Fruit fly (Drosophila melanogaster) whole organism, adult: ENCODE results near the gene Lcp65Ag1.
A peak's percentile ranks its signal among the peaks of the same experiment; 100 is the strongest.

Experiments
- CG11617 ChIP-seq: fragments of 200-800 bp; sonication (Bioruptor generic); optimal IDR thresholded peaks from 2 replicates; lab custom pipeline; 2017; ENCODE audit warnings: mild to moderate bottlenecking, missing biosample characterization, missing genetic modification reagents, missing genetic modification characterization
- CG12768 ChIP-seq: fragments of 200-800 bp; sonication (Bioruptor generic); optimal IDR thresholded peaks from 2 replicates; lab custom pipeline; 2017; ENCODE audit warnings: missing biosample characterization, missing genetic modification characterization, mild to moderate bottlenecking, moderate library complexity, missing genetic modification reagents
- CG14711 ChIP-seq: fragments of 200-800 bp; sonication (Bioruptor generic); optimal IDR thresholded peaks from 2 replicates; lab custom pipeline; 2018; ENCODE audit warnings: missing biosample characterization, mild to moderate bottlenecking, missing genetic modification characterization, moderate library complexity
- CG1620 ChIP-seq: fragments of 200-800 bp; sonication (Bioruptor generic); optimal IDR thresholded peaks from 2 replicates; lab custom pipeline; 2016; ENCODE audit warnings: missing biosample characterization, missing genetic modification characterization
- CG33017 ChIP-seq: fragments of 200-800 bp; sonication (Bioruptor generic); optimal IDR thresholded peaks from 2 replicates; lab custom pipeline; 2018; ENCODE audit warnings: missing biosample characterization, mild to moderate bottlenecking, missing genetic modification characterization, moderate library complexity
- CG5204 ChIP-seq: fragments of 200-800 bp; sonication (Bioruptor generic); optimal IDR thresholded peaks from 2 replicates; lab custom pipeline; 2016; ENCODE audit warnings: missing biosample characterization, missing genetic modification characterization
- CG7045 ChIP-seq: fragments of 200-800 bp; sonication (Bioruptor generic); optimal IDR thresholded peaks from 2 replicates; lab custom pipeline; 2017; ENCODE audit warnings: missing biosample characterization, mild to moderate bottlenecking, missing genetic modification characterization
- CG7101 ChIP-seq: fragments of 200-800 bp; sonication (Bioruptor generic); optimal IDR thresholded peaks from 2 replicates; lab custom pipeline; 2018; ENCODE audit warnings: missing biosample characterization, mild to moderate bottlenecking, missing genetic modification characterization, moderate library complexity
- Clk ChIP-seq: fragments of 200-800 bp; sonication (Bioruptor generic); optimal IDR thresholded peaks from 2 replicates; lab custom pipeline; 2017; ENCODE audit warnings: missing biosample characterization, missing genetic modification characterization
- Crg-1 ChIP-seq: fragments of 200-800 bp; sonication (Bioruptor generic); optimal IDR thresholded peaks from 2 replicates; lab custom pipeline; 2016; ENCODE audit warnings: missing biosample characterization, missing genetic modification characterization
- Hr96 ChIP-seq: fragments of 200-800 bp; sonication (Bioruptor generic); optimal IDR thresholded peaks from 2 replicates; lab custom pipeline; 2016; ENCODE audit warnings: missing biosample characterization, missing genetic modification characterization
- Mnt ChIP-seq: fragments of 200-800 bp; sonication (Bioruptor generic); optimal IDR thresholded peaks from 2 replicates; lab custom pipeline; 2016; ENCODE audit warnings: missing biosample characterization, mild to moderate bottlenecking, missing genetic modification characterization
- bab1 ChIP-seq: fragments of 200-800 bp; sonication (Bioruptor generic); optimal IDR thresholded peaks from 3 replicates; lab custom pipeline; 2019; ENCODE audit warnings: missing biosample characterization, mild to moderate bottlenecking, missing genetic modification characterization, moderate library complexity
- cic ChIP-seq: fragments of 200-800 bp; sonication (Bioruptor generic); optimal IDR thresholded peaks from 2 replicates; lab custom pipeline; 2017; ENCODE audit warnings: missing biosample characterization, mild to moderate bottlenecking, missing genetic modification characterization, moderate library complexity
- cnc ChIP-seq, 2 experiments: fragments of >200 bp; optimal IDR thresholded peaks; 2 replicates each; lab custom pipeline; 2017
- kay ChIP-seq: fragments of 200-800 bp; sonication (Bioruptor generic); peaks from one replicate; lab custom pipeline; 2016; ENCODE audit warnings: missing biosample characterization, missing genetic modification characterization, borderline replicate concordance
- ovo ChIP-seq: fragments of 200-800 bp; sonication (Bioruptor generic); optimal IDR thresholded peaks from 2 replicates; lab custom pipeline; 2016; ENCODE audit warnings: missing biosample characterization, missing genetic modification characterization
- pad ChIP-seq: fragments of 200-800 bp; sonication (Bioruptor generic); optimal IDR thresholded peaks from 3 replicates; lab custom pipeline; 2017; ENCODE audit warnings: missing biosample characterization, missing genetic modification characterization, mild to moderate bottlenecking, moderate library complexity, missing genetic modification reagents
- tj ChIP-seq: fragments of 200-800 bp; sonication (Bioruptor generic); optimal IDR thresholded peaks from 3 replicates; lab custom pipeline; 2017; ENCODE audit warnings: missing biosample characterization, mild to moderate bottlenecking, missing genetic modification characterization, moderate library complexity
- toe ChIP-seq: fragments of 200-800 bp; sonication (Bioruptor generic); optimal IDR thresholded peaks from 2 replicates; lab custom pipeline; 2016; ENCODE audit warnings: missing biosample characterization, missing genetic modification characterization

The Lcp65Ag1 gene

DNA sequence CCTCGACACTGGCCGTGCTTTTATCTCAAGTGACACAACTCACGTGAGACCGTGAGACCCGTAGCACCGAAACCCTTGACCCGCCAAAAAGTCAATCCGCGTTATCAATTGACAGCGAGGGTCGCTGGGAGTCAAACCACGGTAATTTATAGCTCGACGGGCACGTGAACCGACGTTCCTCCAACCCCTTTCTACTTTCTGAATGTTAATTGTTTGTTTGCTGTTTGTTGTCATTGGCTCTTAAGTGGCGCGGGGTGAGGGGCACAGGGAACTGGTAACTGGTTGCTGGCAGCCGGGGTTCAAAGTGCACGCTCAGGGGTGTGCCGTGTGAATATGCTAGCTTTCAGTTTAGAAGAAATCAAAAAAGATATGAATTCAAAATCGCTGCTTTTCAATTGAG is 28.4 kb downstream of the Lcp65Ag1 start:
- TF ChIP-seq Mnt: no peak
- no peak for TF ChIP-seq CG7045 (GFP tag; lab: Kevin White, UChicago)
- TF ChIP-seq toe (GFP tag; lab: Kevin White, UChicago): no peak
- TF ChIP-seq kay: no peak
- no peak for TF ChIP-seq Crg-1 (GFP tag; lab: Kevin White, UChicago)
- TF ChIP-seq cic (GFP tag; lab: Kevin White, UChicago): no peak
- TF ChIP-seq tj (GFP tag; lab: Kevin White, UChicago): no peak
- TF ChIP-seq CG7101 (tag; lab: Kevin White, UChicago): no peak
- TF ChIP-seq ovo (GFP tag; lab: Kevin White, UChicago): no peak
- TF ChIP-seq CG33017 (tag; lab: Kevin White, UChicago): no peak
- TF ChIP-seq CG12768 (GFP tag; lab: Kevin White, UChicago): no peak
- TF ChIP-seq CG1620: no peak
- TF ChIP-seq cnc (optimal IDR thresholded peaks at IDR 0.05; lab: Kevin White, UChicago): no peak
- TF ChIP-seq CG5204 (GFP tag; lab: Kevin White, UChicago): no peak
- no peak for TF ChIP-seq pad (GFP tag; lab: Kevin White, UChicago)
- TF ChIP-seq Hr96: no peak
- no peak for TF ChIP-seq CG14711 (tag; lab: Kevin White, UChicago)
- no peak for TF ChIP-seq Clk
- TF ChIP-seq CG11617: no peak
- TF ChIP-seq bab1: no peak

dm6 chr3L:6105435-6105834 is 29.6 kb downstream of the Lcp65Ag1 start:
- no peak for TF ChIP-seq cnc (optimal IDR thresholded peaks at IDR 0.05; lab: Kevin White, UChicago)
- no peak for TF ChIP-seq pad (GFP tag; lab: Kevin White, UChicago)
- TF ChIP-seq Crg-1 (GFP tag; lab: Kevin White, UChicago): no peak
- no peak for TF ChIP-seq CG7045 (GFP tag; lab: Kevin White, UChicago)
- no peak for TF ChIP-seq CG12768 (GFP tag; lab: Kevin White, UChicago)
- TF ChIP-seq kay: no peak
- no peak for TF ChIP-seq toe (GFP tag; lab: Kevin White, UChicago)
- TF ChIP-seq CG7101 (tag; lab: Kevin White, UChicago): no peak
- TF ChIP-seq tj (GFP tag; lab: Kevin White, UChicago): no peak
- no peak for TF ChIP-seq bab1
- TF ChIP-seq ovo (GFP tag; lab: Kevin White, UChicago): no peak
- no peak for TF ChIP-seq Clk

DNA sequence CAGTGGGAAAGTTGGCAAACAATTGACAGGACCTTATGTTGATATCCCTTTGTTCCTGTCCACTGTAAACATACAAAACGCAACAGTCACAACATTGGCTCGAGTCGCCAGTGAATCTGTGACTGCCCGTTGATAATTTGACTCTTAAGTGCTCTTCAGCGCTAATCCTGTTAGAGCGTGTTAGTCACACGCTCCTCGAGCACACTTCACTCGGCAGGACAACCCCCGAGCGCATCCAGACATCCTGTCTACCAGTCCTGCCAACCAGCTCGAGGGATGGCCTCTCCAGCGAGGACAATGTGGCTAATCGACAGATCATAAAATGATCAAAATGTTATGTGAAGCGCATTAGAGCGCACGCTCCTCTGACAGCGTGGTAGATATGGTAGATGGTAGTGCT is 30.5 kb downstream of the Lcp65Ag1 start:
- no peak for TF ChIP-seq bab1
- no peak for TF ChIP-seq cnc (optimal IDR thresholded peaks at IDR 0.05; lab: Kevin White, UChicago)
- TF ChIP-seq CG1620: no peak
- no peak for TF ChIP-seq toe (GFP tag; lab: Kevin White, UChicago)
- no peak for TF ChIP-seq ovo (GFP tag; lab: Kevin White, UChicago)
- no peak for TF ChIP-seq CG14711 (tag; lab: Kevin White, UChicago)
- TF ChIP-seq pad (GFP tag; lab: Kevin White, UChicago): no peak
- TF ChIP-seq CG33017 (tag; lab: Kevin White, UChicago): no peak
- TF ChIP-seq CG7101 (tag; lab: Kevin White, UChicago): no peak
- TF ChIP-seq CG5204 (GFP tag; lab: Kevin White, UChicago): no peak
- TF ChIP-seq Clk: no peak

- TF ChIP-seq CG7101 (tag; lab: Kevin White, UChicago) (no peak), pad (GFP tag; lab: Kevin White, UChicago) (no peak), Mnt (no peak), cnc (optimal IDR thresholded peaks at IDR 0.05; lab: Kevin White, UChicago) (no peak), CG14711 (tag; lab: Kevin White, UChicago) (no peak), CG1620 (no peak), Crg-1 (GFP tag; lab: Kevin White, UChicago) (no peak), Clk (no peak), bab1 (no peak), CG5204 (GFP tag; lab: Kevin White, UChicago) (no peak), kay (no peak), CG7045 (GFP tag; lab: Kevin White, UChicago) (no peak), tj (GFP tag; lab: Kevin White, UChicago) (no peak), toe (GFP tag; lab: Kevin White, UChicago) (no peak), cic (GFP tag; lab: Kevin White, UChicago) (no peak), Hr96 (no peak)
These were observed 31.4 kb downstream of the Lcp65Ag1 start for dm6 chr3L:6103658-6104057.

dm6 chr3L:6097270-6097669 is 37.8 kb downstream of the Lcp65Ag1 start, which contains the start of gene Ets65A:
Ets65A (plus strand) TSS chr3L:6097617.
- TF ChIP-seq Mnt (no peak), CG7101 (tag; lab: Kevin White, UChicago) (no peak), CG7045 (GFP tag; lab: Kevin White, UChicago) (no peak), CG1620 (no peak), pad (GFP tag; lab: Kevin White, UChicago) (no peak), kay (no peak), CG5204 (GFP tag; lab: Kevin White, UChicago) (no peak)

DNA sequence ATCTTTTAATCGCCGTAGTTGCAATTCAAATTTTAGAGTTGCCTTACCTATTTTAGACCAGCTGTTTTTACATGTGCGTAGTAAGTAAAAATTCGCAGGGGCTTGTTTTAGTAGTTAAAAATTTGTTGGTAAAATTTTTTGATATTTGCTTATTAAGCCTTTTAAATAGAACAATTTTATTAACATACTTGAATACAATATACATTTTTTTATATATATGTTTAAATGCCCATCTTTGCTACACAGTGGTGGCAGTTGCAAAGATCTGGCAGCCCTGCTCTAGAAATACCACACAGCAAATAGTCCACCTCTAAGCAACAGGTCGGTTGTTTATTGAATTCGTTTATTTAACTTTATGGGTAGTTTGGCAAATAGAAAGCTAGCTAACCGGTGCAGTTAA is 40.4 kb downstream of the Lcp65Ag1 start, which contains the start of the genes CG10467 and loj:
CG10467 (minus strand) TSS at position 51 of the 400 bp plus-strand sequence.
loj (plus strand) TSS at position 291 of the 400 bp plus-strand sequence.
- TF ChIP-seq CG7045 (GFP tag; lab: Kevin White, UChicago): peak; percentile 93
- no peak for TF ChIP-seq cnc (optimal IDR thresholded peaks at IDR 0.05; lab: Kevin White, UChicago)
- peak; percentile 88 for TF ChIP-seq CG5204 (GFP tag; lab: Kevin White, UChicago)
- TF ChIP-seq CG33017 (tag; lab: Kevin White, UChicago): peak; percentile 88
- TF ChIP-seq CG11617: peak; percentile 87
- TF ChIP-seq CG12768 (GFP tag; lab: Kevin White, UChicago): peak; percentile 91
- TF ChIP-seq Clk: peak; percentile 81
- peak; percentile 84 for TF ChIP-seq toe (GFP tag; lab: Kevin White, UChicago)
- peak; percentile 31 for TF ChIP-seq cic (GFP tag; lab: Kevin White, UChicago)
- TF ChIP-seq kay: no peak
- TF ChIP-seq tj (GFP tag; lab: Kevin White, UChicago): peak; percentile 69
- TF ChIP-seq ovo (GFP tag; lab: Kevin White, UChicago): peak; percentile 86
- TF ChIP-seq CG7101 (tag; lab: Kevin White, UChicago): peak; percentile 92
- peak; percentile 88 for TF ChIP-seq bab1
- TF ChIP-seq CG1620: peak; percentile 88
- TF ChIP-seq Crg-1 (GFP tag; lab: Kevin White, UChicago): peak; percentile 77
- peak; percentile 78 for TF ChIP-seq pad (GFP tag; lab: Kevin White, UChicago)
- TF ChIP-seq Hr96: peak; percentile 75
- TF ChIP-seq Mnt: peak; percentile 62
- peak; percentile 94 for TF ChIP-seq CG14711 (tag; lab: Kevin White, UChicago)
